Worm (Caenorhabditis elegans) whole organism, L2 larva: Measurements from ENCODE around the gene trm-1.

Source experiments
- C34F6.9 ChIP-seq: fragments of 150-350 bp; optimal IDR thresholded peaks from 2 replicates; lab custom pipeline; 2014; ENCODE audit warnings: missing biosample characterization, missing genetic modification characterization
- F13H6.1 ChIP-seq: sonication (generic microtip); optimal IDR thresholded peaks from 2 replicates; lab custom pipeline; 2016; ENCODE audit warnings: missing genetic modification characterization, missing compliant biosample characterization
- R02D3.7 ChIP-seq: fragments of 150-350 bp; optimal IDR thresholded peaks from 2 replicates; lab custom pipeline; 2014; ENCODE audit warnings: missing biosample characterization, missing genetic modification characterization
- ZK546.5 ChIP-seq: sonication (generic microtip); optimal IDR thresholded peaks from 2 replicates; lab custom pipeline; 2017; ENCODE audit warnings: missing biosample characterization, missing genetic modification characterization
- alr-1 ChIP-seq: fragments of 150-350 bp; optimal IDR thresholded peaks from 2 replicates; lab custom pipeline; 2014; ENCODE audit warnings: missing biosample characterization, missing genetic modification characterization
- aly-2 ChIP-seq: fragments of 150-350 bp; optimal IDR thresholded peaks from 2 replicates; lab custom pipeline; 2014; ENCODE audit warnings: missing biosample characterization, missing genetic modification characterization
- ama-1 ChIP-seq: fragments of 150-350 bp; optimal IDR thresholded peaks from 2 replicates; lab custom pipeline; 2018; ENCODE audit warnings: inconsistent platforms
- blmp-1 ChIP-seq: sonication (generic microtip); optimal IDR thresholded peaks from 2 replicates; lab custom pipeline; 2017; ENCODE audit warnings: missing genetic modification characterization, mild to moderate bottlenecking, missing compliant biosample characterization, antibody characterized with exemption, moderate library complexity; ENCODE audit not compliant: insufficient read depth
- ceh-16 ChIP-seq: fragments of 150-350 bp; optimal IDR thresholded peaks from 2 replicates; lab custom pipeline; 2014; ENCODE audit warnings: missing biosample characterization, missing genetic modification characterization
- ceh-82 ChIP-seq: fragments of 150-350 bp; optimal IDR thresholded peaks from 2 replicates; lab custom pipeline; 2014; ENCODE audit warnings: missing biosample characterization, missing genetic modification characterization
- crh-2 ChIP-seq: sonication (generic microtip); optimal IDR thresholded peaks from 2 replicates; lab custom pipeline; 2017; ENCODE audit warnings: missing biosample characterization, missing genetic modification characterization
- elt-3 ChIP-seq: sonication (generic microtip); optimal IDR thresholded peaks from 2 replicates; lab custom pipeline; 2017; ENCODE audit warnings: missing biosample characterization, missing genetic modification characterization
- fos-1 ChIP-seq: fragments of 150-350 bp; optimal IDR thresholded peaks from 2 replicates; lab custom pipeline; 2014; ENCODE audit warnings: missing biosample characterization, missing genetic modification characterization
- gmeb-1 ChIP-seq: fragments of 150-350 bp; optimal IDR thresholded peaks from 2 replicates; lab custom pipeline; 2014; ENCODE audit warnings: missing biosample characterization, missing genetic modification characterization
- lin-13 ChIP-seq: fragments of 150-350 bp; optimal IDR thresholded peaks from 2 replicates; lab custom pipeline; 2014; ENCODE audit warnings: missing biosample characterization, missing genetic modification reagents, missing genetic modification characterization
- lin-39 ChIP-seq: fragments of 150-350 bp; optimal IDR thresholded peaks from 2 replicates; lab custom pipeline; 2014; ENCODE audit warnings: missing biosample characterization, missing genetic modification reagents, missing genetic modification characterization
- mab-5 ChIP-seq: fragments of 150-350 bp; optimal IDR thresholded peaks from 2 replicates; lab custom pipeline; 2014; ENCODE audit warnings: missing biosample characterization, missing genetic modification characterization
- mbf-1 ChIP-seq: sonication (generic microtip); optimal IDR thresholded peaks from 2 replicates; lab custom pipeline; 2017; ENCODE audit warnings: missing biosample characterization, missing genetic modification characterization
- nhr-10 ChIP-seq: sonication (generic microtip); optimal IDR thresholded peaks from 2 replicates; lab custom pipeline; 2017; ENCODE audit warnings: missing biosample characterization, missing genetic modification characterization
- nhr-11 ChIP-seq: fragments of 150-350 bp; optimal IDR thresholded peaks from 2 replicates; lab custom pipeline; 2014; ENCODE audit warnings: missing biosample characterization, missing genetic modification characterization
- nhr-12 ChIP-seq: fragments of 150-350 bp; optimal IDR thresholded peaks from 2 replicates; lab custom pipeline; 2014; ENCODE audit warnings: missing biosample characterization, missing genetic modification characterization
- nhr-129 ChIP-seq: fragments of 150-350 bp; optimal IDR thresholded peaks from 2 replicates; lab custom pipeline; 2014; ENCODE audit warnings: missing biosample characterization, missing genetic modification characterization
- nhr-21 ChIP-seq: fragments of 150-350 bp; optimal IDR thresholded peaks from 2 replicates; lab custom pipeline; 2014; ENCODE audit warnings: missing biosample characterization, missing genetic modification characterization
- nhr-237 ChIP-seq: fragments of 150-350 bp; optimal IDR thresholded peaks from 2 replicates; lab custom pipeline; 2014; ENCODE audit warnings: missing biosample characterization, missing genetic modification characterization
- nhr-25 ChIP-seq: fragments of 150-350 bp; sonication (generic microtip); optimal IDR thresholded peaks from 3 replicates; lab custom pipeline; 2014; ENCODE audit warnings: missing biosample characterization, missing genetic modification characterization
- nhr-6 ChIP-seq: fragments of 150-350 bp; optimal IDR thresholded peaks from 2 replicates; lab custom pipeline; 2014; ENCODE audit warnings: missing biosample characterization, missing genetic modification characterization
- nhr-77 ChIP-seq: fragments of 150-350 bp; optimal IDR thresholded peaks from 2 replicates; lab custom pipeline; 2014; ENCODE audit warnings: missing biosample characterization, missing genetic modification characterization
- peb-1 ChIP-seq: fragments of 150-350 bp; optimal IDR thresholded peaks from 2 replicates; lab custom pipeline; 2014; ENCODE audit warnings: missing biosample characterization, missing genetic modification characterization
- sem-4 ChIP-seq: fragments of 150-350 bp; optimal IDR thresholded peaks from 2 replicates; lab custom pipeline; 2014; ENCODE audit warnings: missing biosample characterization, missing genetic modification reagents, missing genetic modification characterization
- skn-1 ChIP-seq: sonication (generic microtip); optimal IDR thresholded peaks from 2 replicates; lab custom pipeline; 2017; ENCODE audit warnings: missing biosample characterization, missing genetic modification characterization
- sma-3 ChIP-seq: sonication (generic microtip); optimal IDR thresholded peaks from 2 replicates; lab custom pipeline; 2016; ENCODE audit warnings: missing genetic modification reagents, missing genetic modification characterization, missing compliant biosample characterization
- sma-9 ChIP-seq, 2 experiments: fragments of 150-350 bp in 1 of 2; sonication (generic microtip) in 1 of 2; optimal IDR thresholded peaks; 2 replicates each; lab custom pipeline; 2014 to 2016; ENCODE audit warnings: missing genetic modification characterization in 2 of 2, mild to moderate bottlenecking in 1 of 2, missing biosample characterization in 1 of 2, missing compliant biosample characterization in 1 of 2, missing genetic modification reagents in 1 of 2, moderate library complexity in 1 of 2
- snpc-4 ChIP-seq: fragments of 150-350 bp; optimal IDR thresholded peaks from 2 replicates; lab custom pipeline; 2014; ENCODE audit warnings: missing biosample characterization, missing genetic modification characterization
- unc-39 ChIP-seq: fragments of 150-350 bp; optimal IDR thresholded peaks from 2 replicates; lab custom pipeline; 2014; ENCODE audit warnings: missing biosample characterization, missing genetic modification characterization
- unc-62 ChIP-seq: fragments of 150-350 bp; optimal IDR thresholded peaks from 2 replicates; lab custom pipeline; 2014; ENCODE audit warnings: missing biosample characterization, missing genetic modification reagents, missing genetic modification characterization
- zag-1 ChIP-seq: fragments of 150-350 bp; optimal IDR thresholded peaks from 2 replicates; lab custom pipeline; 2014; ENCODE audit warnings: missing biosample characterization, missing genetic modification characterization
- ztf-11 ChIP-seq: sonication (generic microtip); optimal IDR thresholded peaks from 2 replicates; lab custom pipeline; 2017; ENCODE audit warnings: missing biosample characterization, missing genetic modification characterization
- ztf-4 ChIP-seq: fragments of 150-350 bp; optimal IDR thresholded peaks from 2 replicates; lab custom pipeline; 2014; ENCODE audit warnings: missing biosample characterization, missing genetic modification characterization

The trm-1 gene

ce11 chrV:14231656-14232055 lies 46.2 kb upstream of the trm-1 start:
- no peak for TF ChIP-seq nhr-11 (tag; lab: Kevin White, UChicago)
- TF ChIP-seq skn-1 (tag; lab: Kevin White, UChicago) = no peak
- no peak for TF ChIP-seq nhr-21
- peak; percentile 4 for TF ChIP-seq fos-1 (tag; lab: Kevin White, UChicago)

- TF ChIP-seq snpc-4 (tag; lab: Kevin White, UChicago) (no peak), nhr-10 (no peak), mab-5 (tag; lab: Kevin White, UChicago) (no peak), C34F6.9 (tag; lab: Kevin White, UChicago) (no peak), ztf-4 (tag; lab: Kevin White, UChicago) (no peak), fos-1 (tag; lab: Kevin White, UChicago) (no peak), lin-39 (tag; lab: Kevin White, UChicago) (no peak), gmeb-1 (tag; lab: Kevin White, UChicago) (no peak), nhr-12 (tag; lab: Kevin White, UChicago) (no peak), sem-4 (tag; lab: Kevin White, UChicago) (no peak), alr-1 (tag; lab: Kevin White, UChicago) (no peak), nhr-25 (tag; lab: Kevin White, UChicago) (no peak)
Observed at ce11 chrV:14230788-14231583, 45.6 kb upstream of the trm-1 start.

ce11 chrV:14226373-14226772 lies 41.0 kb upstream of the trm-1 start, which contains the start of gene nep-21:
nep-21 (minus strand) TSS chrV:14226473.
- no peak for TF ChIP-seq nhr-129
- no peak for TF ChIP-seq skn-1 (tag; lab: Kevin White, UChicago)
- TF ChIP-seq nhr-237 (tag; lab: Kevin White, UChicago) = no peak
- no peak for TF ChIP-seq blmp-1 (tag; lab: Kevin White, UChicago)
- TF ChIP-seq peb-1 (tag; lab: Kevin White, UChicago) = no peak

ce11 chrV:14223141-14223540 lies 37.7 kb upstream of the trm-1 start:
- TF ChIP-seq R02D3.7 = no peak
- no peak for TF ChIP-seq nhr-129
- no peak for TF ChIP-seq gmeb-1 (tag; lab: Kevin White, UChicago)
- no peak for TF ChIP-seq ZK546.5 (tag; lab: Kevin White, UChicago)
- TF ChIP-seq zag-1 (tag; lab: Kevin White, UChicago) = no peak
- TF ChIP-seq sma-3 (GFP tag; lab: Kevin White, UChicago) = no peak
- TF ChIP-seq nhr-77 (tag; lab: Kevin White, UChicago) = no peak
- TF ChIP-seq alr-1 (tag; lab: Kevin White, UChicago) = no peak
- no peak for TF ChIP-seq ama-1
- no peak for TF ChIP-seq nhr-12 (tag; lab: Kevin White, UChicago)
- TF ChIP-seq nhr-6 (tag; lab: Kevin White, UChicago) = no peak
- TF ChIP-seq nhr-10 = no peak

ce11 chrV:14215106-14215505 lies 29.7 kb upstream of the trm-1 start, which contains the start of gene T16A9.5:
T16A9.5 (minus strand) TSS chrV:14215206.
- TF ChIP-seq nhr-10 = no peak
- TF ChIP-seq alr-1 (tag; lab: Kevin White, UChicago) = no peak
- TF ChIP-seq ceh-16 (tag; lab: Kevin White, UChicago) = no peak
- TF ChIP-seq crh-2 = no peak
- TF ChIP-seq unc-39 = no peak

- no peak for TF ChIP-seq nhr-11 (tag; lab: Kevin White, UChicago)
- TF ChIP-seq crh-2 = peak; percentile 65
- no peak for TF ChIP-seq elt-3 (tag; lab: Kevin White, UChicago)
- no peak for TF ChIP-seq unc-39
- no peak for TF ChIP-seq R02D3.7
- no peak for TF ChIP-seq F13H6.1 (tag; lab: Kevin White, UChicago)
- peak; percentile 76 for TF ChIP-seq sma-9 (GFP tag; optimal IDR thresholded peaks at IDR 0.05; lab: Kevin White, UChicago)
- TF ChIP-seq sma-9 (tag; optimal IDR thresholded peaks at IDR 0.05; lab: Kevin White, UChicago) = no peak
- no peak for TF ChIP-seq unc-62 (GFP tag; lab: Kevin White, UChicago)
- TF ChIP-seq peb-1 (tag; lab: Kevin White, UChicago) = no peak
- no peak for TF ChIP-seq ZK546.5 (tag; lab: Kevin White, UChicago)
- TF ChIP-seq sem-4 (tag; lab: Kevin White, UChicago) = no peak
- TF ChIP-seq ztf-11 (tag; lab: Kevin White, UChicago) = no peak
- peak; percentile 53 for TF ChIP-seq gmeb-1 (tag; lab: Kevin White, UChicago)
- TF ChIP-seq nhr-237 (tag; lab: Kevin White, UChicago) = no peak
- TF ChIP-seq nhr-21 = peak; percentile 70
- peak; percentile 51 for TF ChIP-seq blmp-1 (tag; lab: Kevin White, UChicago)
- no peak for TF ChIP-seq ceh-82 (tag; lab: Kevin White, UChicago)
- TF ChIP-seq ama-1 = no peak
- no peak for TF ChIP-seq aly-2 (tag; lab: Kevin White, UChicago)
- TF ChIP-seq lin-13 (GFP tag; lab: Kevin White, UChicago) = no peak
- TF ChIP-seq nhr-25 (tag; lab: Kevin White, UChicago) = no peak
- TF ChIP-seq fos-1 (tag; lab: Kevin White, UChicago) = peak; percentile 78
- no peak for TF ChIP-seq alr-1 (tag; lab: Kevin White, UChicago)
- TF ChIP-seq mbf-1 (tag; lab: Kevin White, UChicago) = no peak
Observed at ce11 chrV:14212813-14213212, 27.4 kb upstream of the trm-1 start.
